Worm (Caenorhabditis elegans): ENCODE data around the gene sta-2.

sta-2 gene

DNA sequence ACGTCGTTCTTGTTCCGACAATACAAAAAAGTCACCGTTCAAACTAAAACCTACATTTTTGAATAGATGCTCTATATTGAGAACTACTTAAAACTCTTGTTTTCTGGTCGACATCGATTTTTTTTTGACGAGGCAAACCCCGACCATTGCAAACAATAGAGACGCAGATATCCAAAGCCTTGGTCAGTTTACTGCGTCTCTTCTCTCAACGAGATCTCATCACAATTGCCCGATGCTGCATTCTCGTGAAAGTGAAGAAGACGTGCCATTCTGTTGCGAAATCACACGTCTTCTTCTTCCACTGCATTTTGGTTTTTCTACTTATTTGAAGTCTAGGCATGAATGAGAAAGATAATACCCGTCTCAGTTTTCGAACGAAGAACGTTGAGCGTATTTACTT, 36.6 kb upstream of the sta-2 start (continued):
- TF ChIP-seq fkh-10 (GFP tag; optimal IDR thresholded peaks at IDR 0.05) (peak; percentile 8), ZK546.5 (tag; optimal IDR thresholded peaks at IDR 0.05) (no peak), nhr-6 (tag; optimal IDR thresholded peaks at IDR 0.05) (peak; percentile 12), aly-2 (tag; optimal IDR thresholded peaks at IDR 0.05) (no peak), zag-1 (tag; optimal IDR thresholded peaks at IDR 0.05) (no peak), ceh-82 (tag; optimal IDR thresholded peaks at IDR 0.05) (no peak), T26A8.4 (GFP tag; IDR thresholded peaks at IDR 0.05) (no peak), tra-1 (GFP tag; IDR thresholded peaks at IDR 0.05) (no peak), dmd-9 (GFP tag; IDR thresholded peaks at IDR 0.05) (no peak), lin-29 (GFP tag; IDR thresholded peaks at IDR 0.05) (no peak), sdz-12 (GFP tag; optimal IDR thresholded peaks at IDR 0.05) (no peak), lin-38 (GFP tag; IDR thresholded peaks at IDR 0.05) (no peak), ctbp-1 (GFP tag; IDR thresholded peaks at IDR 0.05) (no peak), dve-1 (tag; optimal IDR thresholded peaks at IDR 0.05; ENCODE audit: insufficient read depth) (peak; percentile 11), rbr-2 (tag; optimal IDR thresholded peaks at IDR 0.05) (peak; percentile 27)

DNA sequence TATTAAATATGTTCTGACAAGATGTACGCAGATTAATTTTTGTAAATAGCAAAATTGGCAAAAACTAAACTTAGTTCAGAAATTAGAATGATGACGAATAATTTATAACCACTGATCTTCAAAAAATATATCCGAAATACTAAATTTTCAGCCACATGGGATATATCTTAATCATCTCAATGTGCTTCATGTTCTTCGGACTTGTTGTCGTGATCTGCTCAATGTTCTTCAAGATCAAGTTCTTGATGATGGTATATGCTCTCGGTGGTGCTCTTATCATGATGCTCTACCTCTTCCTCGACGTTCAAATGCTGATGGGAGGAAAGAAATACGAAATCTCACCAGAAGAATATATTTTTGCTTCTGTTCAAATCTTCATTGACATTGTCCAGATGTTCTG, 34.4 kb upstream of the sta-2 start:
- TF ChIP-seq arid-1 (GFP tag; conservative IDR thresholded peaks at IDR 0.05) (no peak), aha-1 (tag) (peak; percentile 91)

DNA sequence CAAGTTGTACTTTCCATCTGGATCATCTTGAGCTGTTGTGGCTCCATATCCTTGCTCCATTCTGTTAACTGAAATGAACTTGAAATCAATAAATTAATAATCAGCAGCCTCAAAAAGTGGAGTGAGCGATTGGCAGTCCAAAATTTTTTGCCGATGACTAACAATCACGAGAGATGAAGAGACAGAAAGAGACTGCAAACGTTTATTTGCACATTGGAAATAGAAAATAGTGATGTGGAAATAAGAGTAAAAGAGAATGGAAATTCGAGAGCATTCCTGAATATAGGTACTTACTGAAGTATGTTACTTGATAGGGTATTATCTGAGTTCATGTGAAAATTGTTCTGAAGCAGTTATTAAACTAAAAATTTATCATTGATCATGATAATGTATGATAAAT, 31.3 kb upstream of the sta-2 start, which contains the start of gene tag-120:
Gene tag-120 (minus strand): TSS at position 68 of the 400 bp plus-strand sequence.
- TF ChIP-seq nhr-10 (tag; optimal IDR thresholded peaks at IDR 0.05) (no peak), nhr-77 (tag; optimal IDR thresholded peaks at IDR 0.05) (peak; percentile 40), lin-38 (GFP tag; IDR thresholded peaks at IDR 0.05) (no peak), dmd-6 (GFP tag; IDR thresholded peaks at IDR 0.05) (peak; percentile 40; the same call in 1 of the 2 replicates), hlh-30 (tag; optimal IDR thresholded peaks at IDR 0.05; ENCODE audit: insufficient read depth) (peak; percentile 12), nhr-28 (tag; optimal IDR thresholded peaks at IDR 0.05) (peak; percentile 29), pqm-1 (tag; optimal IDR thresholded peaks at IDR 0.05) (peak; percentile 51), daf-16 (GFP tag; optimal IDR thresholded peaks at IDR 0.05) (no peak), daf-16 (tag; optimal IDR thresholded peaks at IDR 0.05) (peak; percentile 46), hlh-11 (tag; optimal IDR thresholded peaks at IDR 0.05) (peak; percentile 1), dve-1 (tag; optimal IDR thresholded peaks at IDR 0.05; ENCODE audit: insufficient read depth) (peak; percentile 18)

DNA sequence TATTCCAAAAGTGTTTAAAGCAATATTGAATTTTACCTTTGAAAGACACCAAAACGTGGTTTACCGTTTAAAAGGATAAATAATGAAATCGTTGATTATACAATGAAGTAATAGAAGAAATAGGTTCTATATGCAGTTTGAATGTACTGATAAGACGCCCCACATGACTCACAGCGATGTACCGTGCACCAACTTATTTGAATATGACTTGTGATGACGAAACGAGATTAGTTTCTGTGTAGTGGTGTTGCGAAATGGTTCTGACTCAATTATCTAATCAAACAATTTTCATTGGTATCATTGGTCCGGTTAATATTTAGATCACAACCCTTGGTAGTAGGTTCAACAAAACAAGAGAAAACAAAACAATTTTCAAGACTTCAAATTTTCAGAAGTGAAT, 29.8 kb upstream of the sta-2 start:
- TF ChIP-seq lir-3 (tag; optimal IDR thresholded peaks at IDR 0.05) (no peak), daf-16 (GFP tag; optimal IDR thresholded peaks at IDR 0.05) (no peak), daf-16 (tag; optimal IDR thresholded peaks at IDR 0.05) (peak; percentile 36), hlh-11 (tag; optimal IDR thresholded peaks at IDR 0.05) (peak; percentile 26), pqm-1 (tag; optimal IDR thresholded peaks at IDR 0.05) (peak; percentile 78), nhr-28 (tag; optimal IDR thresholded peaks at IDR 0.05) (peak; percentile 54), ceh-32 (tag; optimal IDR thresholded peaks at IDR 0.05; ENCODE audit: poor library complexity) (no peak), php-3 (GFP tag; IDR thresholded peaks at IDR 0.05) (no peak), nhr-25 (tag; optimal IDR thresholded peaks at IDR 0.05; ENCODE audit: borderline replicate concordance, insufficient read depth) (no peak), dve-1 (tag; optimal IDR thresholded peaks at IDR 0.05; ENCODE audit: insufficient read depth) (peak; percentile 51), dmd-6 (GFP tag; IDR thresholded peaks at IDR 0.05) (peak; percentile 42; the same call in 1 of the 2 replicates), saeg-2 (GFP tag; IDR thresholded peaks at IDR 0.05) (no peak), hlh-30 (tag; optimal IDR thresholded peaks at IDR 0.05; ENCODE audit: insufficient read depth) (peak; percentile 58), mxl-3 (GFP tag; optimal IDR thresholded peaks at IDR 0.05) (no peak), tag-97 (GFP tag; IDR thresholded peaks at IDR 0.05) (no peak)

All from whole organism, L4 larva.